Worm (Caenorhabditis elegans): ENCODE measurements around the gene gcst-1.

Gene gcst-1

DNA sequence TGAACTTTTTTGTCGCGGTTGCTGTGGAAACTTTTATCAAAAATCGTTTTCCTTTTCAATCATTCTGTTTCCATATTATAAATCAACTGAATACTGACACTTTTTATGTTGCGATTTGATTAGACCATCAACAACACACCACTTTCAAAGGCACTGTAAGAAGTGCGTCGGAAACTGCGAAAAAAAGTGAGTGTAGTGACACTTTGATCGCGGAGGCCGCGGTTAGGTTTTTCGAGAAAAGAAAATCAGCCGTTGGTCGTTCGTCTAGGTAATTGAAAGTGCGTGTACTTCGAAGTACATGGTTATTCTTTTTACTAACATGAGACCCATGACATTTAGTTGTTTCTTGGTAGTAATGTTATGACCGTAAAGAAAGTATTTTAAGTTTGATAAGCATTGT is 17.1 kb upstream of the gcst-1 start:
- TF ChIP-seq nfyb-1 (GFP tag; IDR thresholded peaks at IDR 0.05) (no peak), nhr-80 (tag; optimal IDR thresholded peaks at IDR 0.05) (peak; percentile 23), ztf-26 (tag; optimal IDR thresholded peaks at IDR 0.05) (peak; percentile 13)

- TF ChIP-seq nfyb-1 (GFP tag; IDR thresholded peaks at IDR 0.05) = no peak
- no peak for TF ChIP-seq madf-3 (GFP tag; IDR thresholded peaks at IDR 0.05)
- no peak for TF ChIP-seq ZK185.1 (tag; optimal IDR thresholded peaks at IDR 0.05; ENCODE audit: poor library complexity, severe bottlenecking)
- TF ChIP-seq T07F8.4 (tag; optimal IDR thresholded peaks at IDR 0.05) = no peak
- TF ChIP-seq mxl-1 (tag; optimal IDR thresholded peaks at IDR 0.05) = no peak
- TF ChIP-seq pbrm-1 (GFP tag; IDR thresholded peaks at IDR 0.05) = no peak
- TF ChIP-seq Y53F4B.3 (GFP tag; IDR thresholded peaks at IDR 0.05) = no peak
- no peak for TF ChIP-seq akir-1 (GFP tag; optimal IDR thresholded peaks at IDR 0.05)
- TF ChIP-seq ceh-100 (GFP tag; IDR thresholded peaks at IDR 0.05) = no peak
- TF ChIP-seq snpc-1.3 (tag; optimal IDR thresholded peaks at IDR 0.05; ENCODE audit: insufficient read depth) = no peak
- no peak for TF ChIP-seq let-526 (GFP tag; IDR thresholded peaks at IDR 0.05)
- no peak for TF ChIP-seq nhr-90 (tag; optimal IDR thresholded peaks at IDR 0.05)
- TF ChIP-seq F52B5.7 (tag; optimal IDR thresholded peaks at IDR 0.05) = no peak
- TF ChIP-seq dpff-1 (tag; optimal IDR thresholded peaks at IDR 0.05) = no peak
- TF ChIP-seq attf-5 (GFP tag; optimal IDR thresholded peaks at IDR 0.05) = no peak
These were observed 16.6 kb upstream of the gcst-1 start for ce11 chrV:5696177-5696576.

ce11 chrV:5697581-5697980 is 15.1 kb upstream of the gcst-1 start:
- TF ChIP-seq efl-1 (GFP tag; optimal IDR thresholded peaks at IDR 0.05) = no peak
- peak; percentile 57 for TF ChIP-seq somi-1 (GFP tag; optimal IDR thresholded peaks at IDR 0.05)

DNA sequence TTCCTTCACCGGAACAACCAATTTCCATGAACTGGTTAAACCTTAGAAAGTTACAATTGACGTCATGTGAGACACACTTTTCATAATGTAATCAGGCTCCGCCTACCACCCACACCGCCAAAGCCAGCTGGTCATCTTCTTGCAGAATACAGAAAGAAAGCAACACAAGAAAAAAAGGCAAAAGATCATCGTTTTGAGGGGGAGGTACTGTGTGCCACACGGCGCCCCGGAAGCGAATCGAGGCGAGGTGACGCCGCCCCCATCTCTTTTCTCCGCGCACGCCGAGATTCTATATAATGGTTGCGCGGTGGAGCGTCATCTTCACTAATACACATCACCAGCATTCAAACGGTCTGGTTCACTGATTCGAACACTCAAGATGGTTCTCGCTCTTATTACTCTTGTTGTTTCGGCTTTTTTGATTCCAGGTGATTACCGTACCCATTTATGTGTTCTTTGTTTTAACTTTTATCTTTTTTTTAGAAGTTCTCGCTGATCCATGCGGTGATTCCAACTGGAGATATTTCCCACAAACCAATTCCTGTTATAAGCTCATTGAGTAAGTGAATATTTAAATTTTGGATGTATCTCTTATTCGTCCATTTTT is 12.8 kb upstream of the gcst-1 start, which contains the start of gene clec-1:
Gene clec-1 (plus strand): TSS at position 320 of the 607 bp plus-strand sequence.
- 0 out of 2 replicates have a peak, but pooled peaks have one; percentile 17 for TF ChIP-seq aptf-3 (GFP tag; IDR thresholded peaks at IDR 0.05)
- TF ChIP-seq ama-1 (optimal IDR thresholded peaks at IDR 0.05) = peak; percentile 45
- TF ChIP-seq ama-1 (GFP tag; optimal IDR thresholded peaks at IDR 0.05) = no peak
- no peak for TF ChIP-seq Y53F4B.3 (GFP tag; IDR thresholded peaks at IDR 0.05)

DNA sequence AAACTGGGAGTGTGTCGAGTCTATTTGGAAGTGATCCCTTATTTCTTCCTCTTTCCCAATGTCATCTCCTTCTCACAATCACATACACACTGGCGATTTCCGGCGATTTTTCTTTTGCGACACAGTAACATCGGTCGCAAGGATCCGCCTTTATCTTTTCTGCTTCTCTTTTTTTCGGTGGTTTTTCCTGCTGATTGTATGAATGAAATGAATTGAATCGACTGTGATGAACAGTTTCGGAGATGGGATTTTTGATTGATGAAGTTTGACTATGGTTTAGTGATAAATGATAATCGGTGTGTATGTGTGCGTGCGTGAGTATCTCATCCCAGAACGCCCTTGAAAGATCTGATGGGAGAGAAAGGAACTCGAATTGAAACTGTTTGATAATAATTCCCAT is 11.6 kb upstream of the gcst-1 start:
- TF ChIP-seq ZK185.1 (tag; optimal IDR thresholded peaks at IDR 0.05; ENCODE audit: poor library complexity, severe bottlenecking) = peak; percentile 39
- TF ChIP-seq dpl-1 (GFP tag; optimal IDR thresholded peaks at IDR 0.05) = no peak
- 0 out of 2 replicates have a peak, but pooled peaks have one; percentile 19 for TF ChIP-seq Y53G8AR.9 (GFP tag; conservative IDR thresholded peaks at IDR 0.05)

DNA sequence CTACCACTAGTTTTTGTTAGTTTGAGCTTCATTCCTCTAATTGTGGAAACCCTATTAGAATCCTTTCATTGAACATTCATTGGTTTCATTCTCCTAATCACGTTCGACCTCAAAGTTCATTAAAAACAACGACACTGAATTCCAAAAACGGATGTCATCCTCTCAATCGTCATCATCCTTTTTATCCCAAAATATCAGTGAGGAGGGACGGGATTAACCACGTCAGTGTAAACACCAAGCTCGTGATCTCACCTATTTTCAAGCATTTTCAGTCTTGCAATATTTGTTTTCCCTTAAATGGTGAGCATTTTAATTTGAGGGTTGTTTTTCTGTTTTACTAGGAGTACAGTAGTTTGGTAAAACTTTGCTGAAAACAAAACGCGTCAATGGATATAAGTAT is 8.3 kb upstream of the gcst-1 start:
- TF ChIP-seq aptf-3 (GFP tag; IDR thresholded peaks at IDR 0.05) = no peak
- TF ChIP-seq attf-3 (GFP tag; conservative IDR thresholded peaks at IDR 0.05) = no peak
- TF ChIP-seq pha-4 (tag; optimal IDR thresholded peaks at IDR 0.05) = no peak
- no peak for TF ChIP-seq mel-28 (tag; optimal IDR thresholded peaks at IDR 0.05; ENCODE audit: borderline replicate concordance)
- TF ChIP-seq Y53G8AR.9 (GFP tag; conservative IDR thresholded peaks at IDR 0.05) = no peak
- no peak for TF ChIP-seq let-526 (GFP tag; IDR thresholded peaks at IDR 0.05)
- TF ChIP-seq tbx-9 (tag; optimal IDR thresholded peaks at IDR 0.05; ENCODE audit: borderline replicate concordance) = no peak
- no peak for TF ChIP-seq nfyb-1 (GFP tag; IDR thresholded peaks at IDR 0.05)
- TF ChIP-seq Y56A3A.18 (GFP tag; IDR thresholded peaks at IDR 0.05) = no peak
- no peak for TF ChIP-seq lin-26 (GFP tag; IDR thresholded peaks at IDR 0.05)
- no peak for TF ChIP-seq mcd-1 (GFP tag; IDR thresholded peaks at IDR 0.05)
- TF ChIP-seq K12H6.12 (tag; optimal IDR thresholded peaks at IDR 0.05) = no peak
- no peak for TF ChIP-seq F10E7.11 (tag; optimal IDR thresholded peaks at IDR 0.05)
- TF ChIP-seq ztf-25 (GFP tag; IDR thresholded peaks at IDR 0.05) = no peak
- TF ChIP-seq aptf-2 (GFP tag; conservative IDR thresholded peaks at IDR 0.05) = no peak
- TF ChIP-seq mes-4 (tag; optimal IDR thresholded peaks at IDR 0.05) = no peak

All from whole organism, young adult.